Worm (Caenorhabditis elegans) whole organism, midembryonic: ENCODE measurements around the gene pho-7.

Source experiments
- T22C8.4 ChIP-seq: fragments of 200-800 bp; sonication (Bioruptor generic); IDR thresholded peaks from 2 replicates; pipeline ENCODE4 v1.3.6; 2022; ENCODE audit warnings: missing genetic modification characterization, missing compliant biosample characterization
- cog-1 ChIP-seq: sonication (generic microtip); optimal IDR thresholded peaks from 2 replicates; lab custom pipeline; 2016; ENCODE audit warnings: missing genetic modification characterization, missing compliant biosample characterization
- flt-1 ChIP-seq: fragments of 200-800 bp; sonication (Bioruptor generic); IDR thresholded peaks from 2 replicates; pipeline ENCODE4 v1.3.6; 2022; ENCODE audit warnings: missing genetic modification characterization, missing compliant biosample characterization
- med-1 ChIP-seq: sonication (generic microtip); optimal IDR thresholded peaks from 2 replicates; lab custom pipeline; 2017; ENCODE audit warnings: missing genetic modification characterization, mild to moderate bottlenecking, missing compliant biosample characterization, antibody characterized with exemption, missing genetic modification reagents; ENCODE audit not compliant: insufficient read depth
- ref-1 ChIP-seq: fragments of 200-800 bp; sonication (Bioruptor generic); conservative IDR thresholded peaks from 2 replicates; pipeline ENCODE4 v1.3.6; 2022; ENCODE audit warnings: missing genetic modification reagents, missing genetic modification characterization, missing compliant biosample characterization
- tab-1 ChIP-seq: fragments of 200-800 bp; sonication (Bioruptor generic); IDR thresholded peaks from 2 replicates; pipeline ENCODE4 v1.3.6; 2022; ENCODE audit warnings: missing genetic modification characterization, missing compliant biosample characterization
- ztf-29 ChIP-seq: fragments of 200-800 bp; sonication (Bioruptor generic); IDR thresholded peaks from 2 replicates; pipeline ENCODE4 v1.3.6; 2022; ENCODE audit warnings: missing genetic modification reagents, missing genetic modification characterization, missing compliant biosample characterization

ce11 chrX:10965508-10965907 is 24.4 kb upstream of the pho-7 start:
- TF ChIP-seq cog-1 (tag; lab: Kevin White, UChicago) (no peak), med-1 (GFP tag; lab: Kevin White, UChicago) (no peak), flt-1 (GFP tag; lab: Robert Waterston, UW) (no peak), T22C8.4 (no peak), ztf-29 (GFP tag; lab: Robert Waterston, UW) (no peak), tab-1 (no peak), ref-1 (no peak)
